Worm (Caenorhabditis elegans): Measurements from ENCODE around the gene C27D9.1.

The C27D9.1 gene

ce11 chrII:4755654-4756053 lies 2.4 kb downstream of the C27D9.1 start:
- TF ChIP-seq ceh-9 (tag; optimal IDR thresholded peaks at IDR 0.05) (no peak), lin-39 (tag; optimal IDR thresholded peaks at IDR 0.05) (no peak), ztf-11 (tag; optimal IDR thresholded peaks at IDR 0.05) (no peak), zag-1 (tag; optimal IDR thresholded peaks at IDR 0.05) (no peak), eor-1 (tag; optimal IDR thresholded peaks at IDR 0.05) (no peak), egl-27 (tag; optimal IDR thresholded peaks at IDR 0.05) (no peak), nhr-77 (tag; optimal IDR thresholded peaks at IDR 0.05) (no peak), sea-2 (GFP tag; optimal IDR thresholded peaks at IDR 0.05) (no peak), nhr-25 (tag; optimal IDR thresholded peaks at IDR 0.05) (no peak), skn-1 (tag; optimal IDR thresholded peaks at IDR 0.05) (no peak), nhr-67 (tag; optimal IDR thresholded peaks at IDR 0.05) (no peak), hmg-11 (tag; optimal IDR thresholded peaks at IDR 0.05) (no peak), nhr-237 (tag; optimal IDR thresholded peaks at IDR 0.05) (no peak), nhr-43 (tag; optimal IDR thresholded peaks at IDR 0.05; ENCODE audit: poor library complexity, severe bottlenecking) (no peak), nhr-28 (tag; optimal IDR thresholded peaks at IDR 0.05) (no peak), nhr-23 (tag; optimal IDR thresholded peaks at IDR 0.05) (no peak), nfya-1 (tag; optimal IDR thresholded peaks at IDR 0.05; ENCODE audit: insufficient read depth) (no peak), unc-39 (tag; optimal IDR thresholded peaks at IDR 0.05) (no peak)

- TF ChIP-seq nhr-12 (tag; optimal IDR thresholded peaks at IDR 0.05) (no peak), elt-3 (tag; optimal IDR thresholded peaks at IDR 0.05) (no peak), nhr-23 (tag; optimal IDR thresholded peaks at IDR 0.05) (no peak), fos-1 (tag; optimal IDR thresholded peaks at IDR 0.05) (no peak), skn-1 (tag; optimal IDR thresholded peaks at IDR 0.05) (no peak), fkh-10 (GFP tag; optimal IDR thresholded peaks at IDR 0.05) (no peak), ZK546.5 (tag; optimal IDR thresholded peaks at IDR 0.05) (no peak), nhr-76 (tag; optimal IDR thresholded peaks at IDR 0.05) (no peak), pha-4 (tag; optimal IDR thresholded peaks at IDR 0.05) (no peak), R02D3.7 (tag; optimal IDR thresholded peaks at IDR 0.05) (no peak), lin-39 (tag; optimal IDR thresholded peaks at IDR 0.05) (no peak), hmg-11 (tag; optimal IDR thresholded peaks at IDR 0.05) (no peak), aly-2 (tag; optimal IDR thresholded peaks at IDR 0.05) (no peak)
Measured at ce11 chrII:4756751-4757150, 3.5 kb downstream of the C27D9.1 start, which contains the start of gene C27D9.2. Gene C27D9.2 (minus strand): TSS chrII:4756851.

ce11 chrII:4758462-4758861 lies 5.2 kb downstream of the C27D9.1 start, which contains the start of gene F26G1.3:
Gene F26G1.3 (plus strand): TSS chrII:4758762.
- TF ChIP-seq nhr-12 (tag; optimal IDR thresholded peaks at IDR 0.05): no peak
- TF ChIP-seq nhr-67 (tag; optimal IDR thresholded peaks at IDR 0.05): no peak
- no peak for TF ChIP-seq egl-27 (tag; optimal IDR thresholded peaks at IDR 0.05)
- TF ChIP-seq ceh-82 (tag; optimal IDR thresholded peaks at IDR 0.05): no peak
- no peak for TF ChIP-seq elt-1 (tag; optimal IDR thresholded peaks at IDR 0.05)
- no peak for TF ChIP-seq nhr-25 (tag; optimal IDR thresholded peaks at IDR 0.05)
- TF ChIP-seq ztf-11 (tag; optimal IDR thresholded peaks at IDR 0.05): no peak
- TF ChIP-seq snpc-4 (tag; optimal IDR thresholded peaks at IDR 0.05): no peak
- TF ChIP-seq nhr-76 (tag; optimal IDR thresholded peaks at IDR 0.05): no peak
- no peak for TF ChIP-seq fos-1 (tag; optimal IDR thresholded peaks at IDR 0.05)
- no peak for TF ChIP-seq zag-1 (tag; optimal IDR thresholded peaks at IDR 0.05)
- TF ChIP-seq ceh-28 (tag; optimal IDR thresholded peaks at IDR 0.05): no peak
- TF ChIP-seq lin-15B (tag; optimal IDR thresholded peaks at IDR 0.05): no peak
- TF ChIP-seq lsy-12 (tag; optimal IDR thresholded peaks at IDR 0.05): no peak
- no peak for TF ChIP-seq ceh-16 (tag; optimal IDR thresholded peaks at IDR 0.05)
- no peak for TF ChIP-seq nhr-11 (tag; optimal IDR thresholded peaks at IDR 0.05)
- no peak for TF ChIP-seq unc-39 (tag; optimal IDR thresholded peaks at IDR 0.05)
- TF ChIP-seq ztf-4 (tag; optimal IDR thresholded peaks at IDR 0.05): no peak
- no peak for TF ChIP-seq eor-1 (tag; optimal IDR thresholded peaks at IDR 0.05)

- TF ChIP-seq lsy-12 (tag; optimal IDR thresholded peaks at IDR 0.05) (no peak), ama-1 (optimal IDR thresholded peaks at IDR 0.05) (no peak), nhr-25 (tag; optimal IDR thresholded peaks at IDR 0.05) (peak; percentile 52), lin-39 (tag; optimal IDR thresholded peaks at IDR 0.05) (no peak), tbx-2 (tag; optimal IDR thresholded peaks at IDR 0.05) (no peak), elt-1 (tag; optimal IDR thresholded peaks at IDR 0.05) (peak; percentile 93), nhr-28 (tag; optimal IDR thresholded peaks at IDR 0.05) (no peak)
Measured at ce11 chrII:4759835-4760234, 6.6 kb downstream of the C27D9.1 start.
